Fruit fly (Drosophila melanogaster) whole organism, embryonic: ENCODE measurements around the gene CG3704.
A peak's percentile ranks its signal among the peaks of the same experiment; 100 is the strongest.

ENCODE experiments used
- Abd-B ChIP-seq: fragments of 200-800 bp; sonication (Bioruptor generic); optimal IDR thresholded peaks from 2 replicates; lab custom pipeline; 2018; ENCODE audit warnings: missing biosample characterization, mild to moderate bottlenecking, missing genetic modification characterization, moderate library complexity
- Atf6 ChIP-seq: fragments of 200-800 bp; sonication (Bioruptor generic); IDR thresholded peaks from 2 replicates; pipeline ENCODE4 v1.3.6; 2022; ENCODE audit warnings: missing biosample characterization, missing genetic modification characterization
- CG11504 ChIP-seq: fragments of 200-800 bp; sonication (Bioruptor generic); optimal IDR thresholded peaks from 3 replicates; lab custom pipeline; 2019; ENCODE audit warnings: missing biosample characterization, mild to moderate bottlenecking, missing genetic modification characterization, moderate library complexity
- CG12659 ChIP-seq: fragments of 200-800 bp; sonication (Bioruptor generic); optimal IDR thresholded peaks from 3 replicates; lab custom pipeline; 2017; ENCODE audit warnings: mild to moderate bottlenecking, missing biosample characterization, missing genetic modification reagents, missing genetic modification characterization
- CG15601 ChIP-seq: fragments of 200-800 bp; sonication (Bioruptor generic); optimal IDR thresholded peaks from 3 replicates; lab custom pipeline; 2019; ENCODE audit warnings: missing biosample characterization, mild to moderate bottlenecking, missing genetic modification characterization, moderate library complexity
- CG15696 ChIP-seq: fragments of 200-800 bp; sonication (Bioruptor generic); optimal IDR thresholded peaks from 2 replicates; lab custom pipeline; 2019; ENCODE audit warnings: missing biosample characterization, mild to moderate bottlenecking, missing genetic modification characterization, moderate library complexity
- CG17912 ChIP-seq: fragments of 200-800 bp; sonication (Bioruptor generic); optimal IDR thresholded peaks from 2 replicates; lab custom pipeline; 2018; ENCODE audit warnings: missing biosample characterization, mild to moderate bottlenecking, missing genetic modification characterization
- CG2116 ChIP-seq: fragments of 200-800 bp; sonication (Bioruptor generic); optimal IDR thresholded peaks from 3 replicates; lab custom pipeline; 2018; ENCODE audit warnings: missing biosample characterization, mild to moderate bottlenecking, missing genetic modification characterization
- CG2875 ChIP-seq: fragments of 200-800 bp; sonication (Bioruptor generic); optimal IDR thresholded peaks from 2 replicates; lab custom pipeline; 2017; ENCODE audit warnings: missing biosample characterization, mild to moderate bottlenecking, missing genetic modification characterization, missing genetic modification reagents
- CG34224 ChIP-seq: fragments of 200-800 bp; sonication (Bioruptor generic); IDR thresholded peaks from 3 replicates; pipeline ENCODE4 v1.3.6; 2022; ENCODE audit warnings: missing biosample characterization, missing genetic modification characterization; ENCODE audit not compliant: partially characterized antibody
- CG34376 ChIP-seq: fragments of 200-800 bp; sonication (Bioruptor generic); optimal IDR thresholded peaks from 2 replicates; lab custom pipeline; 2018; ENCODE audit warnings: missing biosample characterization, mild to moderate bottlenecking, missing genetic modification characterization
- CG3995 ChIP-seq: fragments of 200-800 bp; sonication (Bioruptor generic); optimal IDR thresholded peaks from 3 replicates; lab custom pipeline; 2016; ENCODE audit warnings: missing biosample characterization, missing genetic modification characterization
- CG42726 ChIP-seq: fragments of 200-800 bp; sonication (Bioruptor generic); IDR thresholded peaks from 2 replicates; pipeline ENCODE4 v1.3.6; 2022; ENCODE audit warnings: missing biosample characterization, missing genetic modification characterization; ENCODE audit not compliant: partially characterized antibody
- CG7271 ChIP-seq: fragments of 200-800 bp; sonication (Bioruptor generic); optimal IDR thresholded peaks from 2 replicates; lab custom pipeline; 2018; ENCODE audit warnings: missing biosample characterization, mild to moderate bottlenecking, missing genetic modification characterization, moderate library complexity
- CG7556 ChIP-seq: fragments of 200-800 bp; sonication (Bioruptor generic); optimal IDR thresholded peaks from 2 replicates; lab custom pipeline; 2017; ENCODE audit warnings: missing biosample characterization, mild to moderate bottlenecking, missing genetic modification characterization
- CG8478 ChIP-seq: fragments of >200 bp; optimal IDR thresholded peaks from 2 replicates; lab custom pipeline; 2018
- CG9609 ChIP-seq: fragments of 200-800 bp; sonication (Bioruptor generic); optimal IDR thresholded peaks from 3 replicates; lab custom pipeline; 2016; ENCODE audit warnings: missing biosample characterization, missing genetic modification characterization
- Camta ChIP-seq: fragments of 200-800 bp; sonication (Bioruptor generic); optimal IDR thresholded peaks from 2 replicates; lab custom pipeline; 2016; ENCODE audit warnings: missing biosample characterization, missing genetic modification characterization
- CkIIα-i1 ChIP-seq: fragments of 200-800 bp; sonication (Bioruptor generic); IDR thresholded peaks from 2 replicates; pipeline ENCODE4 v1.3.6; 2022; ENCODE audit warnings: missing biosample characterization, missing genetic modification characterization
- D ChIP-seq, 2 experiments: fragments of 200-800 bp in 1 of 2; fragments of >200 bp in 1 of 2; sonication (Bioruptor generic) in 1 of 2; optimal IDR thresholded peaks; 2 replicates in 1 of 2; 3 replicates in 1 of 2; lab custom pipeline; 2017; ENCODE audit warnings: mild to moderate bottlenecking in 1 of 2, missing biosample characterization in 1 of 2, missing genetic modification characterization in 1 of 2, missing genetic modification reagents in 1 of 2
- D19A ChIP-seq: fragments of 200-800 bp; optimal IDR thresholded peaks from 3 replicates; lab custom pipeline; 2019; ENCODE audit warnings: missing biosample characterization, mild to moderate bottlenecking, missing genetic modification characterization, moderate library complexity
- Elba2 ChIP-seq: fragments of 200-800 bp; sonication (Bioruptor generic); optimal IDR thresholded peaks from 3 replicates; lab custom pipeline; 2016; ENCODE audit warnings: missing biosample characterization, missing genetic modification characterization
- H15 ChIP-seq: fragments of 200-800 bp; sonication (Bioruptor generic); IDR thresholded peaks from 3 replicates; pipeline ENCODE4 v1.3.6; 2022; ENCODE audit warnings: missing biosample characterization, missing genetic modification characterization
- Hsf ChIP-seq: fragments of 200-800 bp; sonication (Bioruptor generic); optimal IDR thresholded peaks from 3 replicates; lab custom pipeline; 2016; ENCODE audit warnings: missing biosample characterization, missing genetic modification characterization
- Med ChIP-seq: fragments of 200-800 bp; sonication (Bioruptor generic); peaks from one replicate; lab custom pipeline; 2016; ENCODE audit warnings: missing biosample characterization, missing genetic modification characterization, mild to moderate bottlenecking, inconsistent platforms, moderate library complexity
- Mrtf ChIP-seq: fragments of 200-800 bp; sonication (Bioruptor generic); IDR thresholded peaks from 3 replicates; pipeline ENCODE4 v1.3.6; 2022; ENCODE audit warnings: missing biosample characterization, missing genetic modification characterization
- NFAT ChIP-seq: fragments of 200-800 bp; sonication (Bioruptor generic); IDR thresholded peaks from 2 replicates; pipeline ENCODE4 v1.3.6; 2022; ENCODE audit warnings: missing biosample characterization, missing genetic modification characterization
- Scr ChIP-seq: fragments of 200-800 bp; sonication (Bioruptor generic); IDR thresholded peaks from 2 replicates; pipeline ENCODE4 v1.3.6; 2022; ENCODE audit warnings: missing biosample characterization, missing genetic modification characterization; ENCODE audit not compliant: partially characterized antibody
- Sox102F ChIP-seq: fragments of 200-800 bp; sonication (Bioruptor generic); optimal IDR thresholded peaks from 2 replicates; lab custom pipeline; 2018; ENCODE audit warnings: missing biosample characterization, mild to moderate bottlenecking, missing genetic modification characterization, moderate library complexity
- Ssrp ChIP-seq: fragments of 200-800 bp; sonication (Bioruptor generic); optimal IDR thresholded peaks from 2 replicates; lab custom pipeline; 2018; ENCODE audit warnings: missing biosample characterization, mild to moderate bottlenecking, missing genetic modification characterization, moderate library complexity
- Tbp ChIP-seq: fragments of >200 bp; optimal IDR thresholded peaks from 2 replicates; lab custom pipeline; 2018; ENCODE audit warnings: missing biosample characterization, missing genetic modification characterization
- bbx ChIP-seq: fragments of 200-800 bp; sonication (Bioruptor generic); IDR thresholded peaks from 2 replicates; pipeline ENCODE4 v1.3.6; 2022; ENCODE audit warnings: missing biosample characterization, missing genetic modification characterization; ENCODE audit not compliant: partially characterized antibody
- bcd ChIP-seq: fragments of 200-800 bp; sonication (Bioruptor generic); optimal IDR thresholded peaks from 2 replicates; lab custom pipeline; 2017; ENCODE audit warnings: missing biosample characterization, mild to moderate bottlenecking, missing genetic modification characterization
- ci ChIP-seq: fragments of 200-800 bp; sonication (Bioruptor generic); IDR thresholded peaks from 3 replicates; pipeline ENCODE4 v1.3.6; 2022; ENCODE audit warnings: missing biosample characterization, missing genetic modification characterization
- dysf ChIP-seq: fragments of 200-800 bp; sonication (Bioruptor generic); IDR thresholded peaks from 3 replicates; pipeline ENCODE4 v1.3.6; 2022; ENCODE audit warnings: missing biosample characterization, missing genetic modification characterization
- eve ChIP-seq, 2 experiments: fragments of >200 bp; optimal IDR thresholded peaks; 2 replicates each; lab custom pipeline; 2017; ENCODE audit warnings: missing biosample characterization in 2 of 2, missing genetic modification characterization in 2 of 2
- fd96Cb ChIP-seq: fragments of 200-800 bp; sonication (Bioruptor generic); optimal IDR thresholded peaks from 2 replicates; lab custom pipeline; 2018; ENCODE audit warnings: missing biosample characterization, mild to moderate bottlenecking, missing genetic modification characterization, moderate library complexity
- gsb ChIP-seq: fragments of 200-800 bp; sonication (Bioruptor generic); IDR thresholded peaks from 2 replicates; pipeline ENCODE4 v1.3.6; 2022; ENCODE audit warnings: missing biosample characterization, missing genetic modification characterization
- hkb ChIP-seq, 2 experiments: fragments of 200-800 bp in 1 of 2; fragments of >200 bp in 1 of 2; sonication (Bioruptor generic) in 1 of 2; IDR thresholded peaks in 1 of 2; optimal IDR thresholded peaks in 1 of 2; 2 replicates each; pipeline versions ENCODE4 v1.3.6 to Lab custom; 2017 to 2022; ENCODE audit warnings: missing biosample characterization in 1 of 2, missing genetic modification characterization in 1 of 2
- knrl ChIP-seq: fragments of 200-800 bp; sonication (Bioruptor generic); IDR thresholded peaks from 3 replicates; pipeline ENCODE4 v1.3.6; 2022; ENCODE audit warnings: missing biosample characterization, missing genetic modification characterization; ENCODE audit not compliant: partially characterized antibody
- luna ChIP-seq: fragments of 200-800 bp; sonication (Bioruptor generic); optimal IDR thresholded peaks from 2 replicates; lab custom pipeline; 2016; ENCODE audit warnings: missing biosample characterization, missing genetic modification characterization
- mam ChIP-seq: fragments of 200-800 bp; sonication (Bioruptor generic); optimal IDR thresholded peaks from 3 replicates; lab custom pipeline; 2016; ENCODE audit warnings: missing biosample characterization, missing genetic modification characterization
- peb ChIP-seq: fragments of 200-800 bp; sonication (Bioruptor generic); IDR thresholded peaks from 2 replicates; pipeline ENCODE4 v1.3.6; 2022; ENCODE audit warnings: missing biosample characterization, missing genetic modification characterization
- psq ChIP-seq: fragments of 200-800 bp; sonication (Bioruptor generic); optimal IDR thresholded peaks from 2 replicates; lab custom pipeline; 2017; ENCODE audit warnings: missing biosample characterization, missing genetic modification characterization
- repo ChIP-seq: fragments of 200-800 bp; sonication (Bioruptor generic); optimal IDR thresholded peaks from 2 replicates; lab custom pipeline; 2016; ENCODE audit warnings: missing biosample characterization, missing genetic modification characterization
- row ChIP-seq: fragments of 200-800 bp; sonication (Bioruptor generic); IDR thresholded peaks from 3 replicates; pipeline ENCODE4 v1.3.6; 2022; ENCODE audit warnings: missing biosample characterization, missing genetic modification characterization
- salm ChIP-seq: fragments of 200-800 bp; sonication (Bioruptor generic); optimal IDR thresholded peaks from 2 replicates; lab custom pipeline; 2018; ENCODE audit warnings: missing biosample characterization, mild to moderate bottlenecking, missing genetic modification characterization
- sens ChIP-seq: fragments of 200-800 bp; sonication (Bioruptor generic); peaks from one replicate; lab custom pipeline; 2016; ENCODE audit warnings: missing biosample characterization, missing genetic modification characterization
- slbo ChIP-seq: fragments of 200-800 bp; sonication (Bioruptor generic); IDR thresholded peaks from 2 replicates; pipeline ENCODE4 v1.3.6; 2022; ENCODE audit warnings: missing biosample characterization, missing genetic modification characterization
- ttk ChIP-seq: fragments of 200-800 bp; sonication (Bioruptor generic); IDR thresholded peaks from 2 replicates; pipeline ENCODE4 v2.1.2; 2022; ENCODE audit warnings: missing biosample characterization, missing genetic modification characterization
- z ChIP-seq: fragments of 200-800 bp; sonication (Bioruptor generic); IDR thresholded peaks from 3 replicates; pipeline ENCODE4 v1.3.6; 2022; ENCODE audit warnings: missing biosample characterization, missing genetic modification characterization

CG3704 gene

dm6 chrX:964012-964411 lies 23.4 kb upstream of the CG3704 start:
- TF ChIP-seq ttk (GFP tag; lab: Robert Waterston, UW) (0 out of 2 replicates have a peak, but pooled peaks have one; percentile 38), CG12659 (no peak), Med (GFP tag; lab: Kevin White, UChicago) (peak; percentile 70), gsb (GFP tag; lab: Robert Waterston, UW) (no peak), CG8478 (lab: Kevin White, UChicago) (no peak), H15 (GFP tag; lab: Robert Waterston, UW) (no peak), peb (GFP tag; lab: Robert Waterston, UW) (no peak), CG34224 (GFP tag; lab: Robert Waterston, UW) (no peak), dysf (peak; percentile 32; the same call in 1 of the 3 replicates), Sox102F (GFP tag; lab: Kevin White, UChicago) (peak; percentile 6), CG7271 (no peak), CG2875 (GFP tag; lab: Kevin White, UChicago) (no peak), CG2116 (GFP tag; lab: Kevin White, UChicago) (no peak), row (peak; percentile 50; the same call in 2 of the 3 replicates), D19A (tag; lab: Kevin White, UChicago) (peak; percentile 43), CG15601 (no peak), CG15696 (tag; lab: Kevin White, UChicago) (no peak), eve (GFP tag; optimal IDR thresholded peaks at IDR 0.05; lab: Kevin White, UChicago) (no peak), z (GFP tag; lab: Robert Waterston, UW) (no peak), sens (GFP tag; lab: Kevin White, UChicago) (peak; percentile 72), Atf6 (GFP tag; lab: Robert Waterston, UW) (no peak), Abd-B (GFP tag; lab: Kevin White, UChicago) (no peak), knrl (GFP tag; lab: Robert Waterston, UW) (no peak), luna (GFP tag; lab: Kevin White, UChicago) (no peak), Camta (GFP tag; lab: Kevin White, UChicago) (no peak), CG3995 (GFP tag; lab: Kevin White, UChicago) (no peak), salm (tag; lab: Kevin White, UChicago) (no peak), CkIIα-i1 (GFP tag; lab: Robert Waterston, UW) (no peak), Tbp (no peak), CG11504 (peak; percentile 34), Mrtf (GFP tag; lab: Robert Waterston, UW) (no peak), Scr (GFP tag; lab: Robert Waterston, UW) (no peak), CG34376 (no peak), Hsf (GFP tag; lab: Kevin White, UChicago) (no peak), ci (GFP tag; lab: Robert Waterston, UW) (0 out of 3 replicates have a peak, but pooled peaks have one; percentile 13), CG17912 (GFP tag; lab: Kevin White, UChicago) (no peak), bbx (GFP tag; lab: Robert Waterston, UW) (no peak), CG9609 (GFP tag; lab: Kevin White, UChicago) (no peak), Ssrp (tag; lab: Kevin White, UChicago) (no peak), Elba2 (GFP tag; lab: Kevin White, UChicago) (no peak), slbo (GFP tag; lab: Robert Waterston, UW) (0 out of 2 replicates have a peak, but pooled peaks have one; percentile 7), D (optimal IDR thresholded peaks at IDR 0.05; lab: Kevin White, UChicago) (no peak), D (GFP tag; optimal IDR thresholded peaks at IDR 0.05; lab: Kevin White, UChicago) (no peak), CG42726 (no peak), bcd (no peak), NFAT (GFP tag; lab: Robert Waterston, UW) (no peak), hkb (optimal IDR thresholded peaks at IDR 0.05; lab: Kevin White, UChicago) (no peak), hkb (GFP tag; IDR thresholded peaks at IDR 0.05; lab: Robert Waterston, UW) (peak; percentile 36; the same call in 1 of the 2 replicates), fd96Cb (tag; lab: Kevin White, UChicago) (no peak), mam (GFP tag; lab: Kevin White, UChicago) (no peak), CG7556 (no peak), repo (no peak), psq (GFP tag; lab: Kevin White, UChicago) (no peak)
